Fruit fly (Drosophila melanogaster) whole organism, embryonic: ENCODE results near the gene Usp10.

ENCODE experiments used
- Awh ChIP-seq: fragments of 200-800 bp; sonication (Bioruptor generic); IDR thresholded peaks from 2 replicates; pipeline ENCODE4, ENCODE4 v1.3.6; 2022; ENCODE audit warnings: missing biosample characterization, missing genetic modification characterization
- BEAF-32 ChIP-seq: fragments of 200-800 bp; sonication (Bioruptor generic); optimal IDR thresholded peaks from 3 replicates; lab custom pipeline; 2017; ENCODE audit warnings: missing biosample characterization, missing genetic modification characterization, mild to moderate bottlenecking, moderate library complexity, missing genetic modification reagents
- CG11504 ChIP-seq: fragments of 200-800 bp; sonication (Bioruptor generic); optimal IDR thresholded peaks from 3 replicates; lab custom pipeline; 2019; ENCODE audit warnings: missing biosample characterization, mild to moderate bottlenecking, missing genetic modification characterization, moderate library complexity
- CG12219 ChIP-seq: fragments of 200-800 bp; sonication (Bioruptor generic); optimal IDR thresholded peaks from 3 replicates; lab custom pipeline; 2018; ENCODE audit warnings: missing biosample characterization, mild to moderate bottlenecking, missing genetic modification characterization
- CG13287 ChIP-seq: fragments of 200-800 bp; sonication (Bioruptor generic); IDR thresholded peaks from 2 replicates; pipeline ENCODE4 v1.3.6; 2022; ENCODE audit warnings: missing biosample characterization, missing genetic modification characterization; ENCODE audit not compliant: partially characterized antibody
- CG16813 ChIP-seq: fragments of 200-800 bp; sonication (Bioruptor generic); IDR thresholded peaks from 3 replicates; pipeline ENCODE4 v1.3.6; 2022; ENCODE audit warnings: missing biosample characterization, missing genetic modification characterization; ENCODE audit not compliant: partially characterized antibody
- CG17802 ChIP-seq: fragments of 200-800 bp; sonication (Bioruptor generic); optimal IDR thresholded peaks from 2 replicates; lab custom pipeline; 2018; ENCODE audit warnings: missing biosample characterization, mild to moderate bottlenecking, missing genetic modification characterization, moderate library complexity
- CG18476 ChIP-seq: fragments of 200-800 bp; sonication (Bioruptor generic); optimal IDR thresholded peaks from 2 replicates; lab custom pipeline; 2016; ENCODE audit warnings: missing biosample characterization, mild to moderate bottlenecking, missing genetic modification characterization
- CG2129 ChIP-seq: fragments of 200-800 bp; sonication (Bioruptor generic); IDR thresholded peaks from 2 replicates; pipeline ENCODE4 v1.3.6; 2022; ENCODE audit warnings: missing biosample characterization, missing genetic modification characterization; ENCODE audit not compliant: partially characterized antibody
- CG32772 ChIP-seq: fragments of 200-800 bp; sonication (Bioruptor generic); IDR thresholded peaks from 2 replicates; pipeline ENCODE4 v1.3.6; 2022; ENCODE audit warnings: missing biosample characterization, missing genetic modification characterization
- CG3838 ChIP-seq: fragments of 200-800 bp; sonication (Bioruptor generic); optimal IDR thresholded peaks from 3 replicates; lab custom pipeline; 2016; ENCODE audit warnings: missing biosample characterization, missing genetic modification characterization
- CG3847 ChIP-seq: fragments of 200-800 bp; sonication (Bioruptor generic); IDR thresholded peaks from 2 replicates; pipeline ENCODE4 v1.3.6; 2022; ENCODE audit warnings: missing biosample characterization, missing genetic modification characterization
- CG3995 ChIP-seq: fragments of 200-800 bp; sonication (Bioruptor generic); optimal IDR thresholded peaks from 3 replicates; lab custom pipeline; 2016; ENCODE audit warnings: missing biosample characterization, missing genetic modification characterization
- CG4617 ChIP-seq: fragments of 200-800 bp; sonication (Bioruptor generic); optimal IDR thresholded peaks from 3 replicates; lab custom pipeline; 2016; ENCODE audit warnings: missing biosample characterization, missing genetic modification characterization, borderline replicate concordance
- CG7963 ChIP-seq: fragments of 200-800 bp; sonication (Bioruptor generic); IDR thresholded peaks from 3 replicates; pipeline ENCODE4 v1.3.6; 2022; ENCODE audit warnings: missing biosample characterization, missing genetic modification characterization; ENCODE audit not compliant: partially characterized antibody
- CG9215 ChIP-seq: fragments of 200-800 bp; sonication (Bioruptor generic); IDR thresholded peaks from 2 replicates; pipeline ENCODE4 v1.3.6; 2022; ENCODE audit warnings: missing biosample characterization, missing genetic modification characterization
- CG9932 ChIP-seq: fragments of 200-800 bp; sonication (Bioruptor generic); IDR thresholded peaks from 2 replicates; pipeline ENCODE4 v1.3.6; 2022; ENCODE audit warnings: missing biosample characterization, missing genetic modification characterization
- Dll ChIP-seq: fragments of 200-800 bp; sonication (Bioruptor generic); IDR thresholded peaks from 4 replicates; pipeline ENCODE4 v1.3.6; 2022; ENCODE audit warnings: missing biosample characterization, missing genetic modification characterization; ENCODE audit not compliant: partially characterized antibody
- Dref ChIP-seq: fragments of 200-800 bp; sonication (Bioruptor generic); IDR thresholded peaks from 2 replicates; pipeline ENCODE4 v1.3.6; 2022; ENCODE audit warnings: missing biosample characterization, missing genetic modification characterization
- Fer1 ChIP-seq: fragments of 200-800 bp; sonication (Bioruptor generic); optimal IDR thresholded peaks from 2 replicates; lab custom pipeline; 2017; ENCODE audit warnings: missing biosample characterization, mild to moderate bottlenecking, missing genetic modification characterization
- GATAe ChIP-seq: fragments of 200-800 bp; sonication (Bioruptor generic); conservative IDR thresholded peaks from 2 replicates; pipeline ENCODE4 v1.3.6; 2022; ENCODE audit warnings: missing biosample characterization, missing genetic modification characterization
- HLH4C ChIP-seq: fragments of 200-800 bp; sonication (Bioruptor generic); IDR thresholded peaks from 3 replicates; pipeline ENCODE4 v1.3.6; 2022; ENCODE audit warnings: missing biosample characterization, missing genetic modification characterization; ENCODE audit not compliant: partially characterized antibody
- MBD-R2 ChIP-seq: fragments of 200-800 bp; sonication (Bioruptor generic); IDR thresholded peaks from 2 replicates; pipeline ENCODE4 v1.3.6; 2022; ENCODE audit warnings: missing biosample characterization, missing genetic modification characterization
- Med ChIP-seq: fragments of 200-800 bp; sonication (Bioruptor generic); peaks from one replicate; lab custom pipeline; 2016; ENCODE audit warnings: missing biosample characterization, missing genetic modification characterization, mild to moderate bottlenecking, inconsistent platforms, moderate library complexity
- NfI ChIP-seq: fragments of 200-800 bp; sonication (Bioruptor generic); optimal IDR thresholded peaks from 3 replicates; lab custom pipeline; 2018; ENCODE audit warnings: missing biosample characterization, mild to moderate bottlenecking, missing genetic modification characterization, moderate library complexity
- Rfx ChIP-seq: fragments of 200-800 bp; sonication (Bioruptor generic); IDR thresholded peaks from 2 replicates; pipeline ENCODE4 v1.3.6; 2022; ENCODE audit warnings: missing biosample characterization, missing genetic modification characterization
- Sry-β ChIP-seq: fragments of 200-800 bp; sonication (Bioruptor generic); optimal IDR thresholded peaks from 2 replicates; lab custom pipeline; 2018; ENCODE audit warnings: missing biosample characterization, mild to moderate bottlenecking, missing genetic modification characterization, moderate library complexity
- YL-1 ChIP-seq: fragments of 200-800 bp; sonication (Bioruptor generic); optimal IDR thresholded peaks from 3 replicates; lab custom pipeline; 2017; ENCODE audit warnings: missing biosample characterization, mild to moderate bottlenecking, missing genetic modification characterization
- amos ChIP-seq: fragments of 200-800 bp; sonication (Bioruptor generic); IDR thresholded peaks from 2 replicates; pipeline ENCODE4 v1.3.6; 2022; ENCODE audit warnings: missing biosample characterization, missing genetic modification characterization; ENCODE audit not compliant: partially characterized antibody
- bbx ChIP-seq: fragments of 200-800 bp; sonication (Bioruptor generic); IDR thresholded peaks from 2 replicates; pipeline ENCODE4 v1.3.6; 2022; ENCODE audit warnings: missing biosample characterization, missing genetic modification characterization; ENCODE audit not compliant: partially characterized antibody
- chn ChIP-seq: fragments of 200-800 bp; sonication (Bioruptor generic); optimal IDR thresholded peaks from 2 replicates; lab custom pipeline; 2016; ENCODE audit warnings: missing biosample characterization, missing genetic modification characterization
- crp ChIP-seq, 2 experiments: fragments of 200-800 bp; sonication (Bioruptor generic); optimal IDR thresholded peaks; 2 replicates in 1 of 2; 3 replicates in 1 of 2; lab custom pipeline; 2017; ENCODE audit warnings: missing biosample characterization in 2 of 2, missing genetic modification characterization in 2 of 2, mild to moderate bottlenecking in 1 of 2, moderate library complexity in 1 of 2
- fd3F ChIP-seq: fragments of 200-800 bp; sonication (Bioruptor generic); optimal IDR thresholded peaks from 2 replicates; lab custom pipeline; 2018; ENCODE audit warnings: missing biosample characterization, mild to moderate bottlenecking, missing genetic modification characterization, moderate library complexity
- h ChIP-seq: fragments of >200 bp; optimal IDR thresholded peaks from 2 replicates; lab custom pipeline; 2017
- hbn ChIP-seq: fragments of 200-800 bp; sonication (Bioruptor generic); IDR thresholded peaks from 2 replicates; pipeline ENCODE4 v1.3.6; 2022; ENCODE audit warnings: missing biosample characterization, missing genetic modification characterization; ENCODE audit not compliant: partially characterized antibody
- lbe ChIP-seq: fragments of 200-800 bp; sonication (Bioruptor generic); optimal IDR thresholded peaks from 2 replicates; lab custom pipeline; 2016; ENCODE audit warnings: missing biosample characterization, mild to moderate bottlenecking, missing genetic modification characterization
- nom ChIP-seq: fragments of 200-800 bp; sonication (Bioruptor generic); optimal IDR thresholded peaks from 2 replicates; lab custom pipeline; 2017; ENCODE audit warnings: missing biosample characterization, missing genetic modification characterization, mild to moderate bottlenecking, moderate library complexity, missing genetic modification reagents
- ranshi ChIP-seq: fragments of 200-800 bp; sonication (Bioruptor generic); IDR thresholded peaks from 2 replicates; pipeline ENCODE4 v1.3.6; 2022; ENCODE audit warnings: missing biosample characterization, missing genetic modification characterization
- row ChIP-seq: fragments of 200-800 bp; sonication (Bioruptor generic); IDR thresholded peaks from 3 replicates; pipeline ENCODE4 v1.3.6; 2022; ENCODE audit warnings: missing biosample characterization, missing genetic modification characterization
- scrt ChIP-seq: fragments of 200-800 bp; sonication (Bioruptor generic); optimal IDR thresholded peaks from 2 replicates; lab custom pipeline; 2018; ENCODE audit warnings: missing biosample characterization, mild to moderate bottlenecking, missing genetic modification characterization, moderate library complexity
- slbo ChIP-seq: fragments of 200-800 bp; sonication (Bioruptor generic); IDR thresholded peaks from 2 replicates; pipeline ENCODE4 v1.3.6; 2022; ENCODE audit warnings: missing biosample characterization, missing genetic modification characterization
- stwl ChIP-seq: fragments of 200-800 bp; sonication (Bioruptor generic); optimal IDR thresholded peaks from 3 replicates; lab custom pipeline; 2018; ENCODE audit warnings: missing biosample characterization, mild to moderate bottlenecking, missing genetic modification characterization, moderate library complexity
- unc-4 ChIP-seq: fragments of 200-800 bp; sonication (Bioruptor generic); IDR thresholded peaks from 2 replicates; pipeline ENCODE4 v1.3.6; 2022; ENCODE audit warnings: missing biosample characterization, missing genetic modification characterization; ENCODE audit not compliant: partially characterized antibody
- vnd ChIP-seq: fragments of 200-800 bp; sonication (Bioruptor generic); IDR thresholded peaks from 3 replicates; pipeline ENCODE4 v1.3.6; 2022; ENCODE audit warnings: missing biosample characterization, missing genetic modification characterization; ENCODE audit not compliant: partially characterized antibody

Usp10 gene

DNA sequence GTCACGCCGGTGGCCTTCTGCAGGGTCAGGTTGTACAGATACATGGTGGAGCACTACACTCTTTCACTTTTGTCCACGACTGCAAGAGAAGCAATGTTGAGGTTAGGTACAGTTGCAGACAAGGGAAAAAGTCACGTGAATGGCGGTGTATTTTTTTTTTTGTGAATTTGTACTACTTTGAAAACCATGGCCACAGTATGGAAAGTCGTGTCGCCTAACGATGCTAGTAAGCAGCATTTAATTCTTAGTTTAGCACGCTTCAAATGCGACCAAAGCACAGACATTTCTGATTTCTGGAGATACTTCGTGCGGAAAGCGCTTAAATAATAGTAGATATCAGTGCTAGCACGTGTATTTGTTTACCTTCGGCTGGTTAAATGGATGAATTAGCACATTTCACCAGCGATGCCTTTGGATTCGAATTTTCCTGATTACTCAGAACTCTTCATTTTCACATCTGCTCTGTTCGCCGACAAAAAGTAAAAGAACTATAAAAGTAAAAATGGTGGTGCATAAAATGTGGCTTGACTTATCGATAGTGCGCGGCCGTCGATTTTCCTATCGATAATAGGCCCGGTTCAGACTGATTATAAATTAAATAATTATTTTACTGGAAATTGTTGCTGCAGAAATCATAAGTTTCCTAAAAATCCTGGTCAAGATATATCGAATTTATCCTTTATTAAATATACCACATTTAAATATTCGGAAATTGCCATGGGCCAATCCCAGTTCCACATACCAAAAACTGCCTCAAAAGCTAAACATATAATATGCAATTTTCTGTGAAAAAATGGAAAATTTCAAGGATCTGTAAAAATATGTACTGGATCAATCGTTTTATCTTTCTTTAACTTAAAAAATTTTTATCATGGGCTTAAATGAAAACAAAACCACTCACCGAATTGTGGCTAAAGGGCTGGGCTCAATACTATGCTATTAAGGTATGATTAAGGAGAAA is 38.5 kb upstream of the Usp10 start, which contains the start of gene Sf3b3 (continued):
- TF ChIP-seq BEAF-32 (GFP tag; lab: Kevin White, UChicago) (peak; percentile 69), CG32772 (GFP tag; lab: Robert Waterston, UW) (no peak), nom (peak; percentile 68), CG18476 (no peak), NfI (GFP tag; lab: Kevin White, UChicago) (no peak)

DNA sequence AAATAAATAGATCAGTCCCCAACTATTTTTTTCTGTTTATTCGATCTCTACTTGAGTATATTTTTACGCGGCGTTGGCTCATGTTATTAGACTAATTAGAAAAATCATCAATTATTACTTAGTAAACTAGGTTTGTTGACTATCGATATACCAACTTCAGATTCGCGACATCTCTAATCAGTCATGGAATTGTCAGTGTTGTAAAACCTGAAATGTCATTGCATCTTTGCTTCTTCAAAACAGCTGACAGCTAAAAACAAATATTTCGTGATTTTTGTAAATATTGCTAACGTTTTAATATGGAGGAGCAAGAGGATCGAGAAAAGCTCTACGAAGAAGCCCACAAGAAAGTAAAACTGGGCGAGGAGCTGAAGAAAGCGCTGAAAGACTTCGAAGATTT is 37.8 kb upstream of the Usp10 start, which contains the start of gene CG42553:
Gene CG42553 (plus strand): TSS at position 216 of the 400 bp plus-strand sequence.
- TF ChIP-seq hbn (GFP tag; lab: Robert Waterston, UW), result peak; percentile 44
- peak; percentile 51 for TF ChIP-seq unc-4 (GFP tag; lab: Robert Waterston, UW)
- peak; percentile 77 for TF ChIP-seq row (GFP tag; lab: Robert Waterston, UW)
- TF ChIP-seq scrt (GFP tag; lab: Kevin White, UChicago), result no peak
- TF ChIP-seq CG3847 (GFP tag; lab: Robert Waterston, UW), result peak; percentile 32; the same call in 1 of the 2 replicates
- peak; percentile 82 for TF ChIP-seq Med (GFP tag; lab: Kevin White, UChicago)
- peak; percentile 21 for TF ChIP-seq lbe (GFP tag; lab: Kevin White, UChicago)
- TF ChIP-seq vnd (GFP tag; lab: Robert Waterston, UW), result 0 out of 3 replicates have a peak, but pooled peaks have one; percentile 15
- no peak for TF ChIP-seq Awh
- peak; percentile 5 for TF ChIP-seq CG4617
- TF ChIP-seq CG9215 (GFP tag; lab: Robert Waterston, UW), result peak; percentile 99
- TF ChIP-seq CG3995 (GFP tag; lab: Kevin White, UChicago), result peak; percentile 89
- peak; percentile 60; the same call in 1 of the 2 replicates for TF ChIP-seq amos (GFP tag; lab: Robert Waterston, UW)
- TF ChIP-seq CG3838, result no peak
- TF ChIP-seq CG12219 (GFP tag; lab: Kevin White, UChicago), result no peak
- TF ChIP-seq MBD-R2, result peak; percentile 84
- 0 out of 2 replicates have a peak, but pooled peaks have one; percentile 28 for TF ChIP-seq ranshi (GFP tag; lab: Robert Waterston, UW)
- TF ChIP-seq Dref, result peak; percentile 69
- peak; percentile 49 for TF ChIP-seq BEAF-32 (GFP tag; lab: Kevin White, UChicago)
- peak; percentile 37; the same call in 2 of the 3 replicates for TF ChIP-seq HLH4C (GFP tag; lab: Robert Waterston, UW)
- TF ChIP-seq Dll, result peak; percentile 63
- peak; percentile 31; the same call in 1 of the 2 replicates for TF ChIP-seq Rfx (GFP tag; lab: Robert Waterston, UW)
- TF ChIP-seq crp (GFP tag; optimal IDR thresholded peaks at IDR 0.05; lab: Kevin White, UChicago), result peak; percentile 24 to 86
- peak; percentile 71 for TF ChIP-seq bbx (GFP tag; lab: Robert Waterston, UW)
- TF ChIP-seq Sry-β (GFP tag; lab: Kevin White, UChicago), result peak; percentile 84
- peak; percentile 47 for TF ChIP-seq CG13287 (GFP tag; lab: Robert Waterston, UW)
- TF ChIP-seq YL-1, result peak; percentile 20
- TF ChIP-seq stwl (tag; lab: Kevin White, UChicago), result peak; percentile 7
- TF ChIP-seq CG17802 (tag; lab: Kevin White, UChicago), result peak; percentile 81
- no peak for TF ChIP-seq chn
- TF ChIP-seq fd3F (GFP tag; lab: Kevin White, UChicago), result no peak
- TF ChIP-seq Fer1 (GFP tag; lab: Kevin White, UChicago), result peak; percentile 10
- peak; percentile 28; the same call in 1 of the 3 replicates for TF ChIP-seq CG7963
- peak; percentile 39 for TF ChIP-seq CG2129 (GFP tag; lab: Robert Waterston, UW)
- TF ChIP-seq CG16813 (GFP tag; lab: Robert Waterston, UW), result peak; percentile 23
- no peak for TF ChIP-seq GATAe
- TF ChIP-seq CG9932 (GFP tag; lab: Robert Waterston, UW), result peak; percentile 9; the same call in 1 of the 2 replicates
- TF ChIP-seq slbo (GFP tag; lab: Robert Waterston, UW), result peak; percentile 49; the same call in 1 of the 2 replicates
- no peak for TF ChIP-seq CG11504 (tag; lab: Kevin White, UChicago)
- no peak for TF ChIP-seq h (lab: Kevin White, UChicago)
